Fruit fly (Drosophila melanogaster) Kc167 (cell line): ENCODE data around the gene CG46427.

ENCODE experiments used
- Myc ChIP-seq: fragments of >200 bp; optimal IDR thresholded peaks from 2 replicates; lab custom pipeline; 2017; ENCODE audit warnings: missing external identifiers
- Sin3A ChIP-seq: fragments of >200 bp; optimal IDR thresholded peaks from 2 replicates; lab custom pipeline; 2018; ENCODE audit warnings: missing external identifiers
- h ChIP-seq: fragments of >200 bp; optimal IDR thresholded peaks from 3 replicates; lab custom pipeline; 2018; ENCODE audit warnings: missing external identifiers
- insv ChIP-seq: fragments of >200 bp; optimal IDR thresholded peaks from 3 replicates; lab custom pipeline; 2018; ENCODE audit warnings: missing external identifiers
- psq ChIP-seq: fragments of >200 bp; optimal IDR thresholded peaks from 2 replicates; lab custom pipeline; 2017; ENCODE audit warnings: missing external identifiers
- ttk ChIP-seq: sonication (Bioruptor generic); optimal IDR thresholded peaks from 2 replicates; lab custom pipeline; 2017; ENCODE audit warnings: missing external identifiers

DNA sequence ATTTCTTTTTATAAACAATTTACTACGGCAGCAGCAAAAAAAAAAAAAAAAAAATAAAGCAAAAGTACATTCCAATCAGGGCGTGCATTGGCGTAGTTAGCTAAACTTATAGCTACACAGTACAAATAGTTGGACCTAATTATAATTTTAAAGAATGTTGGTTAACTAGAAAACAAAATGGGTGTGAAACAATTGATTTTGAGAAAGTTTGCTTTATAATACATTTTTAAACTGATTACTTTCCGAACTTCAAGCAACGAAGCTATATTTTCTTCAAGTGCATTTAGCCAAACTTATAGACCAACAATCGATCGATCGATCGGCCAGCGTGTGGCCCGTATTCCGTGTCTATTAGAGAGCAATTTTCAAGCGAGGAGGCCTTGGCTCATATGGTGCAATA lies 12.4 kb upstream of the CG46427 start:
- TF ChIP-seq insv (lab: Kevin White, UChicago) (no peak), h (lab: Kevin White, UChicago) (no peak), psq (lab: Kevin White, UChicago) (no peak), Sin3A (no peak), ttk (lab: Kevin White, UChicago) (no peak), Myc (no peak)
